Worm (Caenorhabditis elegans) whole organism, L1 larva: ENCODE measurements around the gene col-175.

Experiments used
- C04F5.9 ChIP-seq: sonication (generic microtip); optimal IDR thresholded peaks from 2 replicates; lab custom pipeline; 2016; ENCODE audit warnings: missing genetic modification characterization, missing compliant biosample characterization
- Y116A8C.19 ChIP-seq: sonication (generic microtip); optimal IDR thresholded peaks from 2 replicates; lab custom pipeline; 2016; ENCODE audit warnings: missing compliant biosample characterization, missing genetic modification characterization, borderline replicate concordance
- aha-1 ChIP-seq: fragments of 150-350 bp; optimal IDR thresholded peaks from 2 replicates; lab custom pipeline; 2014; ENCODE audit warnings: missing biosample characterization, missing genetic modification characterization
- alr-1 ChIP-seq: fragments of 200-800 bp; sonication (Bioruptor generic); optimal IDR thresholded peaks from 2 replicates; lab custom pipeline; 2018; ENCODE audit warnings: borderline replicate concordance, mild to moderate bottlenecking, missing genetic modification characterization, missing compliant biosample characterization
- ama-1 ChIP-seq: fragments of 150-350 bp; optimal IDR thresholded peaks from 2 replicates; lab custom pipeline; 2014
- blmp-1 ChIP-seq: fragments of 150-350 bp; optimal IDR thresholded peaks from 2 replicates; lab custom pipeline; 2014; ENCODE audit warnings: missing biosample characterization, missing genetic modification characterization
- ceh-63 ChIP-seq: fragments of 200-800 bp; sonication (Bioruptor generic); optimal IDR thresholded peaks from 2 replicates; lab custom pipeline; 2018; ENCODE audit warnings: mild to moderate bottlenecking, missing genetic modification characterization, missing compliant biosample characterization
- ceh-8 ChIP-seq: fragments of 200-800 bp; sonication (Bioruptor generic); optimal IDR thresholded peaks from 2 replicates; lab custom pipeline; 2018; ENCODE audit warnings: mild to moderate bottlenecking, missing genetic modification characterization, moderate library complexity, missing compliant biosample characterization
- ceh-88 ChIP-seq: fragments of 200-800 bp; sonication (Bioruptor generic); IDR thresholded peaks from 2 replicates; pipeline ENCODE4 v1.3.6; 2022; ENCODE audit warnings: missing genetic modification characterization, missing compliant biosample characterization
- ces-1 ChIP-seq: fragments of 150-350 bp; optimal IDR thresholded peaks from 2 replicates; lab custom pipeline; 2014; ENCODE audit warnings: missing biosample characterization, missing genetic modification reagents, missing genetic modification characterization
- dpl-1 ChIP-seq, 3 experiments: fragments of 150-350 bp in 2 of 3; sonication (generic microtip) in 1 of 3; optimal IDR thresholded peaks; 2 replicates each; lab custom pipeline; 2014 to 2017; ENCODE audit warnings: missing biosample characterization in 3 of 3, missing genetic modification characterization in 3 of 3, missing genetic modification reagents in 3 of 3
- efl-1 ChIP-seq, 4 experiments: fragments of 150-350 bp; optimal IDR thresholded peaks in 3 of 4; peaks in 1 of 4; 1 replicate in 1 of 4; 2 replicates in 3 of 4; lab custom pipeline; 2014; ENCODE audit warnings: missing biosample characterization in 2 of 4, missing genetic modification characterization in 2 of 4, missing genetic modification reagents in 2 of 4
- elt-2 ChIP-seq: sonication (generic microtip); optimal IDR thresholded peaks from 2 replicates; lab custom pipeline; 2016; ENCODE audit warnings: missing genetic modification characterization, mild to moderate bottlenecking, inconsistent platforms, missing compliant biosample characterization, missing genetic modification reagents
- elt-3 ChIP-seq, 6 experiments: fragments of 150-350 bp in 1 of 6; sonication (generic microtip); optimal IDR thresholded peaks; 2 replicates each; lab custom pipeline; 2017 to 2018; ENCODE audit warnings: missing biosample characterization in 6 of 6, missing genetic modification characterization in 6 of 6, inconsistent platforms in 1 of 6
- ets-5 ChIP-seq: fragments of 200-800 bp; sonication (Bioruptor generic); IDR thresholded peaks from 2 replicates; pipeline ENCODE4 v1.3.6; 2022; ENCODE audit warnings: missing genetic modification characterization, missing compliant biosample characterization
- fkh-10 ChIP-seq: sonication (generic microtip); optimal IDR thresholded peaks from 2 replicates; lab custom pipeline; 2017; ENCODE audit warnings: missing biosample characterization, missing genetic modification reagents, missing genetic modification characterization
- fkh-4 ChIP-seq: sonication (generic microtip); optimal IDR thresholded peaks from 2 replicates; lab custom pipeline; 2016; ENCODE audit warnings: missing compliant biosample characterization, missing genetic modification characterization, borderline replicate concordance
- hlh-17 ChIP-seq: fragments of 200-800 bp; sonication (Bioruptor generic); optimal IDR thresholded peaks from 2 replicates; lab custom pipeline; 2018; ENCODE audit warnings: missing genetic modification characterization, mild to moderate bottlenecking, missing compliant biosample characterization, moderate library complexity, borderline replicate concordance
- hpl-2 ChIP-seq: fragments of 150-350 bp; optimal IDR thresholded peaks from 2 replicates; lab custom pipeline; 2014; ENCODE audit warnings: missing biosample characterization, missing genetic modification reagents, missing genetic modification characterization
- irx-1 ChIP-seq: sonication (generic microtip); optimal IDR thresholded peaks from 2 replicates; lab custom pipeline; 2016; ENCODE audit warnings: missing genetic modification characterization, missing compliant biosample characterization
- isw-1 ChIP-seq: fragments of 200-800 bp; sonication (Bioruptor generic); IDR thresholded peaks from 2 replicates; pipeline ENCODE4 v1.3.6; 2022; ENCODE audit warnings: missing genetic modification characterization, missing compliant biosample characterization
- lin-13 ChIP-seq: fragments of 150-350 bp; optimal IDR thresholded peaks from 2 replicates; lab custom pipeline; 2014; ENCODE audit warnings: missing biosample characterization, missing genetic modification reagents, missing genetic modification characterization
- lin-14 ChIP-seq: fragments of 200-800 bp; sonication (Bioruptor generic); optimal IDR thresholded peaks from 2 replicates; lab custom pipeline; 2018; ENCODE audit warnings: mild to moderate bottlenecking, missing genetic modification characterization, moderate library complexity, missing compliant biosample characterization
- lin-15B ChIP-seq: fragments of 150-350 bp; sonication (generic microtip); optimal IDR thresholded peaks from 3 replicates; lab custom pipeline; 2014; ENCODE audit warnings: missing biosample characterization, missing genetic modification characterization
- lin-35 ChIP-seq, 2 experiments: fragments of 150-350 bp; optimal IDR thresholded peaks; 2 replicates each; lab custom pipeline; 2014; ENCODE audit warnings: missing biosample characterization in 2 of 2, missing genetic modification characterization in 2 of 2, missing genetic modification reagents in 2 of 2
- lin-39 ChIP-seq: fragments of 150-350 bp; optimal IDR thresholded peaks from 2 replicates; lab custom pipeline; 2014; ENCODE audit warnings: missing biosample characterization, missing genetic modification reagents, missing genetic modification characterization
- lir-3 ChIP-seq: sonication (generic microtip); optimal IDR thresholded peaks from 2 replicates; lab custom pipeline; 2016; ENCODE audit warnings: mild to moderate bottlenecking, missing genetic modification characterization, moderate library complexity, missing compliant biosample characterization; ENCODE audit not compliant: poor library complexity
- mab-9 ChIP-seq: fragments of 200-800 bp; sonication (Bioruptor generic); IDR thresholded peaks from 2 replicates; pipeline ENCODE4 v1.3.6; 2022; ENCODE audit warnings: missing genetic modification reagents, missing genetic modification characterization, missing compliant biosample characterization
- mdl-1 ChIP-seq, 2 experiments: fragments of 150-350 bp; optimal IDR thresholded peaks; 2 replicates each; lab custom pipeline; 2014 to 2017; ENCODE audit warnings: missing biosample characterization in 2 of 2, missing genetic modification characterization in 2 of 2, inconsistent platforms in 1 of 2
- mep-1 ChIP-seq: fragments of 150-350 bp; optimal IDR thresholded peaks from 2 replicates; lab custom pipeline; 2014; ENCODE audit warnings: missing biosample characterization, missing genetic modification characterization
- nhr-12 ChIP-seq: sonication (generic microtip); optimal IDR thresholded peaks from 2 replicates; lab custom pipeline; 2017; ENCODE audit warnings: missing biosample characterization, missing genetic modification characterization
- nhr-19 ChIP-seq: fragments of 200-800 bp; sonication (Bioruptor generic); conservative IDR thresholded peaks from 2 replicates; pipeline ENCODE4 v1.3.6; 2022; ENCODE audit warnings: missing genetic modification characterization, missing compliant biosample characterization
- nhr-20 ChIP-seq: sonication (generic microtip); optimal IDR thresholded peaks from 2 replicates; lab custom pipeline; 2016; ENCODE audit warnings: mild to moderate bottlenecking, missing genetic modification characterization, missing compliant biosample characterization
- nhr-28 ChIP-seq: fragments of 150-350 bp; optimal IDR thresholded peaks from 2 replicates; lab custom pipeline; 2014; ENCODE audit warnings: missing biosample characterization, missing genetic modification characterization
- nhr-71 ChIP-seq: sonication (generic microtip); optimal IDR thresholded peaks from 2 replicates; lab custom pipeline; 2016; ENCODE audit warnings: mild to moderate bottlenecking, missing genetic modification characterization, moderate library complexity, missing compliant biosample characterization
- nhr-76 ChIP-seq: sonication (generic microtip); optimal IDR thresholded peaks from 2 replicates; lab custom pipeline; 2017; ENCODE audit warnings: missing biosample characterization, missing genetic modification characterization
- nhr-85 ChIP-seq: sonication (generic microtip); peaks from one replicate; lab custom pipeline; 2016; ENCODE audit warnings: missing genetic modification characterization, inconsistent platforms, missing compliant biosample characterization
- snu-23 ChIP-seq: sonication (generic microtip); optimal IDR thresholded peaks from 2 replicates; lab custom pipeline; 2016; ENCODE audit warnings: missing genetic modification characterization, missing compliant biosample characterization
- sox-4 ChIP-seq: sonication (generic microtip); optimal IDR thresholded peaks from 2 replicates; lab custom pipeline; 2016; ENCODE audit warnings: missing genetic modification characterization, missing compliant biosample characterization
- sptf-1 ChIP-seq: fragments of 150-350 bp; optimal IDR thresholded peaks from 2 replicates; lab custom pipeline; 2014; ENCODE audit warnings: missing biosample characterization, missing genetic modification characterization
- tbx-2 ChIP-seq: sonication (generic microtip); optimal IDR thresholded peaks from 2 replicates; lab custom pipeline; 2016; ENCODE audit warnings: missing genetic modification characterization, missing compliant biosample characterization
- tlp-1 ChIP-seq: fragments of 150-350 bp; optimal IDR thresholded peaks from 2 replicates; lab custom pipeline; 2014; ENCODE audit warnings: missing biosample characterization, missing genetic modification characterization
- unc-30 ChIP-seq: sonication (generic microtip); optimal IDR thresholded peaks from 2 replicates; lab custom pipeline; 2017; ENCODE audit warnings: missing biosample characterization, missing genetic modification characterization
- unc-86 ChIP-seq: sonication (generic microtip); optimal IDR thresholded peaks from 2 replicates; lab custom pipeline; 2016; ENCODE audit warnings: missing genetic modification characterization, missing compliant biosample characterization
- unc-98 ChIP-seq: fragments of 200-800 bp; sonication (Bioruptor generic); IDR thresholded peaks from 2 replicates; pipeline ENCODE4 v1.3.6; 2022; ENCODE audit warnings: missing genetic modification characterization, missing compliant biosample characterization
- vab-15 ChIP-seq: sonication (generic microtip); optimal IDR thresholded peaks from 2 replicates; lab custom pipeline; 2017; ENCODE audit warnings: missing genotype, mild to moderate bottlenecking, missing genetic modification characterization, missing compliant biosample characterization

col-175 gene

ce11 chrX:9259552-9259951, 25.1 kb upstream of the col-175 start, which contains the start of gene F18G5.1:
Gene F18G5.1 (plus strand): TSS chrX:9259852.
- TF ChIP-seq lin-39 (no peak), nhr-85 (tag; lab: Kevin White, UChicago) (no peak), tbx-2 (no peak), unc-98 (no peak), mep-1 (no peak), hlh-17 (GFP tag; lab: Kevin White, UChicago) (no peak), nhr-76 (no peak), vab-15 (no peak), isw-1 (GFP tag; lab: Robert Waterston, UW) (no peak), ceh-88 (GFP tag; lab: Robert Waterston, UW) (no peak), ceh-8 (GFP tag; lab: Kevin White, UChicago) (no peak), ets-5 (GFP tag; lab: Robert Waterston, UW) (no peak), lin-13 (GFP tag; lab: Kevin White, UChicago) (no peak), fkh-4 (no peak)

DNA sequence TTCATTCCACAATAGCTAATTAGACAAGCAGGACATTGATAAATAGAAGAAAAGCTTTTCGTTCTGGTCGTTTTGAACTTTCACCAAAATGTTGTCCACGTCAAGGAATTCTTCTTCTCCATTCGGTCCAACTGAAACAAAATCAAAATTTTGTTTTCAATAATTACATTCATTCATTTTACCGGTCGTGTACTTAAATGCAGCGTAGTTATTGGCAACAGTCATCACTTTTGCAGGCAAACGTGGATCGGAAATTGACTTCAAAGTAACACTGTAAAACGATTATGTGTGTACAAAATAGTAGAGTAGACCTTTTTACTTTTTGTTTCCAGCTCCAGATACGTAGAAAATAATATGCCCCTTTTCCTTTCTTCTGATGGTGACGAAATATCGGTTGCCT, 21.6 kb upstream of the col-175 start:
- no peak for TF ChIP-seq aha-1 (tag; lab: Kevin White, UChicago)
- no peak for TF ChIP-seq Y116A8C.19
- no peak for TF ChIP-seq ama-1
- no peak for TF ChIP-seq elt-2 (tag; lab: Kevin White, UChicago)
- no peak for TF ChIP-seq alr-1 (tag; lab: Kevin White, UChicago)

DNA sequence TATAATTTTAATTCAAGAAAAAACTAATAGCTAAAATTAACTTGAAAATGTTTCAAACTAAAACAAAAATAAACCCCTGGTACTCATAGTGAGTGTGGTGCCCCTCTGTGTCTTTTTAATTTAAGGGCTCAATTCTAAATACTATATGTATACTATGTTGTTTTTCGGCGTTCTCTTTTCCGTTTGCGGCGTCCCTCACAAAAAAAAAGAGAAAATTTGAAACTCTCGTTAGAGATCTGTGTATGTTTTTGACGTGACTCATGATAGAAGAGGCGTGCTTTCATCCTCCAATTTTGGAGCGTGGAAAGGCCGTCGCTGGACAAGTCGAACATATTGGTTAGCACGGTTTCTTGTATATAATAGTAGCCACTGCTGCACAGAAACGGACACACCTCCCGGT, 17.1 kb upstream of the col-175 start, which contains the start of gene pes-8:
TSS of gene pes-8 (plus strand) at position 301 of the 400 bp plus-strand sequence.
- TF ChIP-seq hpl-2 (GFP tag; lab: Kevin White, UChicago) (no peak), lir-3 (no peak), sox-4 (no peak), lin-15B (no peak), tlp-1 (tag; lab: Kevin White, UChicago) (no peak), ceh-63 (GFP tag; lab: Kevin White, UChicago) (no peak), fkh-10 (no peak), nhr-28 (no peak), lin-39 (no peak), sptf-1 (tag; lab: Kevin White, UChicago) (no peak), dpl-1 (GFP tag; optimal IDR thresholded peaks at IDR 0.05; lab: Kevin White, UChicago) (no peak), alr-1 (tag; lab: Kevin White, UChicago) (no peak), nhr-76 (no peak), lin-14 (no peak)

ce11 chrX:9248083-9248805, 13.8 kb upstream of the col-175 start:
- TF ChIP-seq lin-13 (GFP tag; lab: Kevin White, UChicago) (no peak), lin-35 (GFP tag; optimal IDR thresholded peaks at IDR 0.05; lab: Kevin White, UChicago) (peak in 1 of 2 experiments; percentile 51), elt-3 (tag; optimal IDR thresholded peaks at IDR 0.05; lab: Kevin White, UChicago) (peak in 2 of 6 experiments; percentile 6 to 71), nhr-12 (no peak), ceh-8 (GFP tag; lab: Kevin White, UChicago) (no peak), blmp-1 (tag; lab: Kevin White, UChicago) (peak; percentile 71), nhr-20 (tag; lab: Kevin White, UChicago) (peak; percentile 64), mdl-1 (tag; optimal IDR thresholded peaks at IDR 0.05; lab: Kevin White, UChicago) (peak in 1 of 2 experiments; percentile 10), unc-86 (tag; lab: Kevin White, UChicago) (no peak), C04F5.9 (tag; lab: Kevin White, UChicago) (no peak), ces-1 (GFP tag; lab: Kevin White, UChicago) (no peak), hpl-2 (GFP tag; lab: Kevin White, UChicago) (no peak), mab-9 (GFP tag; lab: Robert Waterston, UW) (no peak), unc-30 (tag; lab: Kevin White, UChicago) (no peak), snu-23 (peak; percentile 47), nhr-19 (GFP tag; lab: Robert Waterston, UW) (peak; percentile 27; the same call in 1 of the 2 replicates), nhr-85 (tag; lab: Kevin White, UChicago) (peak; percentile 91), nhr-71 (peak; percentile 83), irx-1 (tag; lab: Kevin White, UChicago) (no peak), efl-1 (optimal IDR thresholded peaks at IDR 0.05; lab: Kevin White, UChicago) (no peak), efl-1 (GFP tag; optimal IDR thresholded peaks at IDR 0.05 in 1 of 2; lab: Kevin White, UChicago) (peak in 1 of 2 experiments; percentile 74), vab-15 (no peak)
